Worm (Caenorhabditis elegans): Measurements from ENCODE around the gene F43C11.8.

The F43C11.8 gene

DNA sequence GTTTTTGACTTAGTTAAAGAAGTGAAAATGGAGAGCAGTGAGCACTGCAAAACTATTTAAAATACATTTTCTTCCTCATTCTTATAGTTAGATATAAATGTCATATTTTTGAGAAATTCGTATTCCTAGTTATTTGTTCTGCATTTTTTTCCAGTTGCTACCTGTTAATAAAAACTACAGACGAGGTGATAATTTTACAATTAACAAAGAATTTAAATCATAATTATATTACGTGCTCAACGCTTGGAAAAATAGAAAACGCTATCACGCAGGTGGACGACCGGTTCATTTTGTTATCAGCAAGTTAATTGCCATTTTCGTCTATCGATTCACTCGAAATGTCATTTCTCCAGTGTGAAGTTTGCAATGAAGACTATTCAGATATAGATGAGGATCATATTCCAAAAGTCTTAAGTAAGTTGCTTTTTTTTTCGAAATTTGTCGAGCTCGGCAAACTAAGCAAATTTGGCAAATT, 14.4 kb upstream of the F43C11.8 start, which contains the start of the genes ZK1240.5 and ZK1240.9:
Gene ZK1240.5 (minus strand): TSS at position 51 of the 475 bp plus-strand sequence.
Gene ZK1240.9 (plus strand): TSS at position 307 of the 475 bp plus-strand sequence.
- TF ChIP-seq him-1 (tag; optimal IDR thresholded peaks at IDR 0.05) (no peak), dao-5 (tag; optimal IDR thresholded peaks at IDR 0.05) (no peak), W03F9.2 (tag; optimal IDR thresholded peaks at IDR 0.05) (no peak)

DNA sequence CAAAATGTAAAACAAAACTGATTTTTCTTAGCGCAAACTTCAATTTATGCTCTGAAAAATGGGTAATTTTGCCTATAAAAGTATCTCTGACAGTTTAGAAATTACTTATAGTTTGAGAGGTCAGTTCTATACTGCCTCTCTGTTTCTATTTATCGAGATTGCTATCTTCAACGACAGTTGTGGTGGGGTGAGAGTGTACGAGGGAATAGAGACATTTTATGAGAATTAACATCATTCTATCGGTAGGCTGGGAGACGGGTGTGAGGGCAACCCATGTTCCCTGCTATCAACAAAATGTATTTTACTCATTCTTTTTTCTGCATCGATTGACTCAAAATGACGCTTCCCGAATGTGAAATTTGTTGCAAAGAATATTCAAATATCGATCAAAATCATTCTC, 12.2 kb upstream of the F43C11.8 start, which contains the start of gene ZK1240.3:
Gene ZK1240.3 (plus strand): TSS at position 238 of the 400 bp plus-strand sequence.
- TF ChIP-seq him-1 (tag; optimal IDR thresholded peaks at IDR 0.05) (no peak), dao-5 (tag; optimal IDR thresholded peaks at IDR 0.05) (no peak), W03F9.2 (tag; optimal IDR thresholded peaks at IDR 0.05) (no peak)

DNA sequence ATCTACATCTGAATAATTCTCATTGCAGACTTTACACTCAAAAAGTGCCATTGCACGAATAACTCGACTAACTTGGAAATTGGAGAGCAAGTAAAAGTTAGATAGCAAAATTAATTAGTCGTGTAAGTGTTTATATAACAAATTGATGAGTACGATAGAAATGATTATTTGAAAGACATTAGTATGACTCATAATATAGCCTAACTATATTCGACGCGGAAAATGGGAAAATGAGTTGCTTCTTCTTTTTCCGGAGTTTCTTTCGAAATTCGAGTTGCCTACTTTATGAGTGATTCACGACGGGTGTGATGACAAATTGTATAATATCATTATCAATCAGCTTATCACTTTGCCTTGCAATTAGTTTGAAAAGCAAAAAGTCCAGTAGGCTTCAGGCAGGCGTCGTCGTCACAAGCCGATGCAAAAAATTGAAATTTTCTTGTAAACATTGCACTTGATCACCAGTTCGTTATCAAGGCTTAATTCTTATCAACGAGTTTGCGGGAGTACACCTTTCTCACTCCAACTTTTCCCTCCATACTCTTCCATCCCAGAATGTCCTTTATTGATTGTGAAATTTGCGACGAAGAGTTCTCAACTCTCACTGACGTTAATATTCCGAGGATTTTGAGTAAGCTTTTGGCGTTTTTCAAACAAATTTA, 9.3 kb upstream of the F43C11.8 start, which contains the start of the genes ZK1240.6 and ZK1240.2:
Gene ZK1240.6 (minus strand): TSS at position 51 of the 662 bp plus-strand sequence.
Gene ZK1240.2 (plus strand): TSS at position 520 of the 662 bp plus-strand sequence.
- TF ChIP-seq dao-5 (tag; optimal IDR thresholded peaks at IDR 0.05) (no peak), W03F9.2 (tag; optimal IDR thresholded peaks at IDR 0.05) (no peak), him-1 (tag; optimal IDR thresholded peaks at IDR 0.05) (no peak)

- TF ChIP-seq dao-5 (tag; optimal IDR thresholded peaks at IDR 0.05) (no peak), W03F9.2 (tag; optimal IDR thresholded peaks at IDR 0.05) (no peak), him-1 (tag; optimal IDR thresholded peaks at IDR 0.05) (no peak)
Measured at ce11 chrII:2324956-2325355, 7.4 kb upstream of the F43C11.8 start, which contains the start of gene ZK1240.11. Gene ZK1240.11 (plus strand): TSS chrII:2325256.

ce11 chrII:2328963-2329442, 3.3 kb upstream of the F43C11.8 start, which contains the start of the genes ZK1240.8 and ZK1240.1:
Gene ZK1240.8 (minus strand): TSS chrII:2329063.
Gene ZK1240.1 (plus strand): TSS chrII:2329392.
- TF ChIP-seq him-1 (tag; optimal IDR thresholded peaks at IDR 0.05) (no peak), W03F9.2 (tag; optimal IDR thresholded peaks at IDR 0.05) (no peak)

- no peak for TF ChIP-seq W03F9.2 (tag; optimal IDR thresholded peaks at IDR 0.05)
- TF ChIP-seq dao-5 (tag; optimal IDR thresholded peaks at IDR 0.05) = no peak
- no peak for TF ChIP-seq him-1 (tag; optimal IDR thresholded peaks at IDR 0.05)
Measured at ce11 chrII:2330462-2330861, 1.9 kb upstream of the F43C11.8 start.

DNA sequence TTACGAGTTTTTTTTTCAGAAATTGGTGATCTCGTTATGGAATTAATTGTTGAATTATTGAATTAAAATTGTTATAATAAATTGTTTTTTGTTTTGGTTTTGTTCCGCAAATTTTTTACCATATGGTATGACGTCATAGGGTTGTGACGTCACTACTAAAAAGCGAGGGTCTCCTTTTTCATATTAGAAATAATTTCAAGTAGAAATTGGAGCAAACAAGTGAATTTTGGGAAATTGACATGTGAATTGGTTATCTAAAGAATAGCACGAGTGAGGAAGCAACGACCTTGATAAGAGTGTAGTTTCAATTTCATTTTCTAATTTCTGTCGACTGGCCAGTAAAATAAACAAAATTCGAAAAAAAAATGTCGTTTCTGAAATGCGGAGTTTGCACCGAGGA, 3.3 kb downstream of the F43C11.8 start, which contains the start of gene F43C11.7:
Gene F43C11.7 (plus strand): TSS at position 326 of the 400 bp plus-strand sequence.
- TF ChIP-seq dao-5 (tag; optimal IDR thresholded peaks at IDR 0.05) = no peak
- TF ChIP-seq him-1 (tag; optimal IDR thresholded peaks at IDR 0.05) = no peak
- TF ChIP-seq W03F9.2 (tag; optimal IDR thresholded peaks at IDR 0.05) = no peak

ce11 chrII:2336177-2336576, 3.9 kb downstream of the F43C11.8 start:
- TF ChIP-seq him-1 (tag; optimal IDR thresholded peaks at IDR 0.05) (no peak), W03F9.2 (tag; optimal IDR thresholded peaks at IDR 0.05) (no peak)

- TF ChIP-seq dao-5 (tag; optimal IDR thresholded peaks at IDR 0.05) (no peak), W03F9.2 (tag; optimal IDR thresholded peaks at IDR 0.05) (no peak), him-1 (tag; optimal IDR thresholded peaks at IDR 0.05) (no peak)
Measured at ce11 chrII:2340974-2341373, 8.7 kb downstream of the F43C11.8 start.

- TF ChIP-seq W03F9.2 (tag; optimal IDR thresholded peaks at IDR 0.05) (no peak), him-1 (tag; optimal IDR thresholded peaks at IDR 0.05) (no peak), dao-5 (tag; optimal IDR thresholded peaks at IDR 0.05) (no peak)
Measured at ce11 chrII:2341515-2341914, 9.2 kb downstream of the F43C11.8 start, which contains the start of gene enri-1. Gene enri-1 (minus strand): TSS chrII:2341615.

DNA sequence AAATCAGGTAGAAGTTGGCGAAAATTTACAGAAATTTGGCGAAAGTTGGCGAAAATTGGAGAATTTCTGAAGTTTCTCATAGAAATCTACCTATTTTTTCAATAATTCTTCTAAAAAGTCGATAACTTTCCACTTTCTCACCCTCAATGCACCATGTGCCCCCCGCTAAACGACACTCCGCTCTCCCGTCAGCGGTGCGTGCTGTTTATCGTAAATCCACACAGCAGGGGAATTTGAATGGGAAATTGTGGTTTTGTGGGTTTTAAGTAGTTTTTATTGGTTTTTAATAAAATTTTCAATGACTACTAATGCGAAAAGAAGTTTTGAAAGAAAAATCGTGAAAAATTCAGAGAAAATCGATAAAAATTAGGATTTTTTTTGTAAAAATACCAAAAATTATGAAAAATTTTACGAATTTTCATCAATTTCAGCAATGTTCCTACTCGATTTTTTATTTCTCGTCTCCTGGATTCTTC, 9.7 kb downstream of the F43C11.8 start, which contains the start of gene F43C11.6:
Gene F43C11.6 (plus strand): TSS at position 426 of the 476 bp plus-strand sequence.
- TF ChIP-seq him-1 (tag; optimal IDR thresholded peaks at IDR 0.05) (no peak), dao-5 (tag; optimal IDR thresholded peaks at IDR 0.05) (no peak), W03F9.2 (tag; optimal IDR thresholded peaks at IDR 0.05) (no peak)

DNA sequence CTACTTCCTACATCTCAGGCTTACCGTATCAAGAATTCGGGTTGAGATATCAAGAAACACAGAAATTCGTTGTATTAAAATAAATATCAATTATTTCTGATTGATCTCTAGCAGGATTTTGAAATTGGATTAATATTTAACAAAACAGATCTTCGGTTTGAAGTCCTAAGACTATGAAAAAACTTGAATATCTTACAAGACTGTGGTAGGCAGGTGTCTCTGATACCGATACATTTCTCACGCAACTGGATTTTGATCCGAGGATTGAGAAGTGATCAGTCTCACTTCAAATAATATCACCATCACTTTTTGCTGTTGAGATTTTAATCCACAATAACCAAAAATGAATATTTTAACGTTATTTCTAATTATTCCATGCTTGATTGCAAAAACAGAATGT, 14.4 kb downstream of the F43C11.8 start, which contains the start of gene F43C11.4:
Gene F43C11.4 (plus strand): TSS at position 301 of the 400 bp plus-strand sequence.
- no peak for TF ChIP-seq W03F9.2 (tag; optimal IDR thresholded peaks at IDR 0.05)
- no peak for TF ChIP-seq him-1 (tag; optimal IDR thresholded peaks at IDR 0.05)
- TF ChIP-seq dao-5 (tag; optimal IDR thresholded peaks at IDR 0.05) = no peak

DNA sequence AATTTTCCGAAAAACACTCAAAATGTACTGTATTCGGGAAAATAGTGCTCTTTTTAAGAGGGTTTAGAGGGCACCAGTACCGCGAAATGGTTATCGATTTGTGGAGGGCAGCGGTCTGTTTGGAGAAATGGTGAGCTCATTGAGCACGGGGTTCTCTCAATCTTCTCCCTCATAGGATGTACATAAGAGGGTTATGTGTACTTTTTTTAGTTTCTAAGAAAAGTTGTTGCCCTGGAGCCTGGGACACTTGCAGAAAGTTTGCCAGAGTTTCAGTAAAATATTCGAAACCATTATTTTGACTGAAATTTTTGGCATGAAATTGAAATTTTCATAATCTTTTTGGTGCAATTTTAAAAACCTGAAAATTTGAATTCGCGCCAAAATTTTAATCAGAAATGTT, 20.2 kb downstream of the F43C11.8 start, which contains the start of gene F43C11.10:
Gene F43C11.10 (minus strand): TSS at position 101 of the 400 bp plus-strand sequence.
- TF ChIP-seq W03F9.2 (tag; optimal IDR thresholded peaks at IDR 0.05) = no peak
- TF ChIP-seq him-1 (tag; optimal IDR thresholded peaks at IDR 0.05) = no peak
- no peak for TF ChIP-seq dao-5 (tag; optimal IDR thresholded peaks at IDR 0.05)

- TF ChIP-seq dao-5 (tag; optimal IDR thresholded peaks at IDR 0.05) (no peak), W03F9.2 (tag; optimal IDR thresholded peaks at IDR 0.05) (no peak), him-1 (tag; optimal IDR thresholded peaks at IDR 0.05) (no peak)
Measured at ce11 chrII:2353012-2353411, 20.7 kb downstream of the F43C11.8 start, which contains the start of gene F43C11.3. Gene F43C11.3 (plus strand): TSS chrII:2353312.
